Fruit fly (Drosophila melanogaster) whole organism, embryonic: ENCODE data around the gene CG11597.

Experiments
- B-H1 ChIP-seq: fragments of 200-800 bp; sonication (Bioruptor generic); IDR thresholded peaks from 3 replicates; pipeline ENCODE4 v1.3.6; 2022; ENCODE audit warnings: missing biosample characterization, missing genetic modification characterization
- Bdp1 ChIP-seq: fragments of 200-800 bp; sonication (Bioruptor generic); optimal IDR thresholded peaks from 3 replicates; lab custom pipeline; 2016; ENCODE audit warnings: missing biosample characterization, missing genetic modification characterization
- CG10209 ChIP-seq: fragments of 200-800 bp; sonication (Bioruptor generic); optimal IDR thresholded peaks from 3 replicates; lab custom pipeline; 2017; ENCODE audit warnings: missing biosample characterization, mild to moderate bottlenecking, missing genetic modification characterization, missing genetic modification reagents
- CG10321 ChIP-seq: fragments of 200-800 bp; sonication (Bioruptor generic); IDR thresholded peaks from 2 replicates; pipeline ENCODE4 v1.3.6; 2022; ENCODE audit warnings: missing biosample characterization, missing genetic modification characterization
- CG10979 ChIP-seq: fragments of 200-800 bp; sonication (Bioruptor generic); optimal IDR thresholded peaks from 2 replicates; lab custom pipeline; 2018; ENCODE audit warnings: missing biosample characterization, mild to moderate bottlenecking, missing genetic modification characterization, moderate library complexity
- CG12104 ChIP-seq: fragments of 200-800 bp; sonication (Bioruptor generic); optimal IDR thresholded peaks from 3 replicates; lab custom pipeline; 2016; ENCODE audit warnings: missing biosample characterization, missing genetic modification characterization
- CG13624 ChIP-seq: fragments of 200-800 bp; sonication (Bioruptor generic); optimal IDR thresholded peaks from 2 replicates; lab custom pipeline; 2016; ENCODE audit warnings: missing biosample characterization, missing genetic modification characterization
- CG14050 ChIP-seq: fragments of 200-800 bp; sonication (Bioruptor generic); IDR thresholded peaks from 3 replicates; pipeline ENCODE4 v1.3.6; 2022; ENCODE audit warnings: missing biosample characterization, missing genetic modification characterization
- CG14860 ChIP-seq: fragments of 200-800 bp; sonication (Bioruptor generic); IDR thresholded peaks from 3 replicates; pipeline ENCODE4 v1.3.6; 2022; ENCODE audit warnings: missing biosample characterization, missing genetic modification characterization; ENCODE audit not compliant: partially characterized antibody
- CG15479 ChIP-seq: fragments of 200-800 bp; sonication (Bioruptor generic); optimal IDR thresholded peaks from 3 replicates; lab custom pipeline; 2019; ENCODE audit warnings: missing biosample characterization, mild to moderate bottlenecking, missing genetic modification characterization, moderate library complexity
- CG15601 ChIP-seq: fragments of 200-800 bp; sonication (Bioruptor generic); optimal IDR thresholded peaks from 3 replicates; lab custom pipeline; 2019; ENCODE audit warnings: missing biosample characterization, mild to moderate bottlenecking, missing genetic modification characterization, moderate library complexity
- CG16779 ChIP-seq: fragments of 200-800 bp; sonication (Bioruptor generic); IDR thresholded peaks from 2 replicates; pipeline ENCODE4 v1.3.6; 2022; ENCODE audit warnings: missing biosample characterization, missing genetic modification characterization
- CG17359 ChIP-seq: fragments of 200-800 bp; sonication (Bioruptor generic); optimal IDR thresholded peaks from 3 replicates; lab custom pipeline; 2018; ENCODE audit warnings: missing biosample characterization, mild to moderate bottlenecking, missing genetic modification characterization, moderate library complexity
- CG17802 ChIP-seq: fragments of 200-800 bp; sonication (Bioruptor generic); optimal IDR thresholded peaks from 2 replicates; lab custom pipeline; 2018; ENCODE audit warnings: missing biosample characterization, mild to moderate bottlenecking, missing genetic modification characterization, moderate library complexity
- CG17912 ChIP-seq: fragments of 200-800 bp; sonication (Bioruptor generic); optimal IDR thresholded peaks from 2 replicates; lab custom pipeline; 2018; ENCODE audit warnings: missing biosample characterization, mild to moderate bottlenecking, missing genetic modification characterization
- CG1792 ChIP-seq: fragments of 200-800 bp; sonication (Bioruptor generic); optimal IDR thresholded peaks from 2 replicates; lab custom pipeline; 2016; ENCODE audit warnings: missing biosample characterization, missing genetic modification characterization
- CG1832 ChIP-seq: fragments of 200-800 bp; sonication (Bioruptor generic); optimal IDR thresholded peaks from 2 replicates; lab custom pipeline; 2017; ENCODE audit warnings: missing biosample characterization, mild to moderate bottlenecking, missing genetic modification characterization, inconsistent platforms
- CG32772 ChIP-seq: fragments of 200-800 bp; sonication (Bioruptor generic); IDR thresholded peaks from 2 replicates; pipeline ENCODE4 v1.3.6; 2022; ENCODE audit warnings: missing biosample characterization, missing genetic modification characterization
- CG42726 ChIP-seq: fragments of 200-800 bp; sonication (Bioruptor generic); IDR thresholded peaks from 2 replicates; pipeline ENCODE4 v1.3.6; 2022; ENCODE audit warnings: missing biosample characterization, missing genetic modification characterization; ENCODE audit not compliant: partially characterized antibody
- CG4282 ChIP-seq: fragments of 200-800 bp; sonication (Bioruptor generic); optimal IDR thresholded peaks from 2 replicates; lab custom pipeline; 2016; ENCODE audit warnings: missing biosample characterization, missing genetic modification characterization
- CG4617 ChIP-seq: fragments of 200-800 bp; sonication (Bioruptor generic); optimal IDR thresholded peaks from 3 replicates; lab custom pipeline; 2016; ENCODE audit warnings: missing biosample characterization, missing genetic modification characterization, borderline replicate concordance
- CG4707 ChIP-seq: fragments of 200-800 bp; sonication (Bioruptor generic); optimal IDR thresholded peaks from 2 replicates; lab custom pipeline; 2018; ENCODE audit warnings: missing biosample characterization, mild to moderate bottlenecking, missing genetic modification characterization, moderate library complexity
- CG6791 ChIP-seq: fragments of 200-800 bp; sonication (Bioruptor generic); IDR thresholded peaks from 3 replicates; pipeline ENCODE4 v1.3.6; 2022; ENCODE audit warnings: missing biosample characterization, missing genetic modification characterization; ENCODE audit not compliant: partially characterized antibody
- CG7745 ChIP-seq: fragments of 200-800 bp; sonication (Bioruptor generic); optimal IDR thresholded peaks from 2 replicates; lab custom pipeline; 2018; ENCODE audit warnings: missing biosample characterization, mild to moderate bottlenecking, missing genetic modification characterization, moderate library complexity
- CG7839 ChIP-seq: fragments of 200-800 bp; sonication (Bioruptor generic); optimal IDR thresholded peaks from 3 replicates; lab custom pipeline; 2018; ENCODE audit warnings: missing biosample characterization, mild to moderate bottlenecking, missing genetic modification characterization, moderate library complexity
- CG9797 ChIP-seq: fragments of 200-800 bp; sonication (Bioruptor generic); optimal IDR thresholded peaks from 3 replicates; lab custom pipeline; 2018; ENCODE audit warnings: missing biosample characterization, mild to moderate bottlenecking, missing genetic modification characterization
- Dip2 ChIP-seq: fragments of 200-800 bp; sonication (Bioruptor generic); IDR thresholded peaks from 2 replicates; pipeline ENCODE4 v1.3.6; 2022; ENCODE audit warnings: missing biosample characterization, missing genetic modification characterization
- Dip3 ChIP-seq: fragments of 200-800 bp; sonication (Bioruptor generic); optimal IDR thresholded peaks from 3 replicates; lab custom pipeline; 2016; ENCODE audit warnings: missing biosample characterization, missing genetic modification characterization
- GATAe ChIP-seq: fragments of 200-800 bp; sonication (Bioruptor generic); conservative IDR thresholded peaks from 2 replicates; pipeline ENCODE4 v1.3.6; 2022; ENCODE audit warnings: missing biosample characterization, missing genetic modification characterization
- H2.0 ChIP-seq: fragments of 200-800 bp; sonication (Bioruptor generic); IDR thresholded peaks from 2 replicates; pipeline ENCODE4 v1.3.6; 2022; ENCODE audit warnings: missing biosample characterization, missing genetic modification characterization
- HLH54F ChIP-seq: fragments of 200-800 bp; sonication (Bioruptor generic); optimal IDR thresholded peaks from 3 replicates; lab custom pipeline; 2016; ENCODE audit warnings: missing biosample characterization, missing genetic modification characterization
- Hr78 ChIP-seq, 2 experiments: fragments of 200-800 bp in 1 of 2; fragments of >200 bp in 1 of 2; sonication (Bioruptor generic) in 1 of 2; optimal IDR thresholded peaks; 2 replicates each; lab custom pipeline; 2017 to 2019; ENCODE audit warnings: missing biosample characterization in 2 of 2, missing genetic modification characterization in 2 of 2, mild to moderate bottlenecking in 1 of 2, moderate library complexity in 1 of 2
- MBD-R2 ChIP-seq: fragments of 200-800 bp; sonication (Bioruptor generic); IDR thresholded peaks from 2 replicates; pipeline ENCODE4 v1.3.6; 2022; ENCODE audit warnings: missing biosample characterization, missing genetic modification characterization
- MESR4 ChIP-seq: fragments of 200-800 bp; sonication (Bioruptor generic); optimal IDR thresholded peaks from 2 replicates; lab custom pipeline; 2018; ENCODE audit warnings: missing biosample characterization, mild to moderate bottlenecking, missing genetic modification characterization, moderate library complexity
- ase ChIP-seq: fragments of 200-800 bp; sonication (Bioruptor generic); IDR thresholded peaks from 3 replicates; pipeline ENCODE4 v1.3.6; 2022; ENCODE audit warnings: missing biosample characterization, missing genetic modification characterization
- bab2 ChIP-seq: fragments of 200-800 bp; sonication (Bioruptor generic); optimal IDR thresholded peaks from 2 replicates; lab custom pipeline; 2016; ENCODE audit warnings: missing biosample characterization, missing genetic modification characterization
- chm ChIP-seq: fragments of 200-800 bp; sonication (Bioruptor generic); IDR thresholded peaks from 2 replicates; pipeline ENCODE4 v1.3.6; 2022; ENCODE audit warnings: missing biosample characterization, missing genetic modification characterization
- dysf ChIP-seq: fragments of 200-800 bp; sonication (Bioruptor generic); IDR thresholded peaks from 3 replicates; pipeline ENCODE4 v1.3.6; 2022; ENCODE audit warnings: missing biosample characterization, missing genetic modification characterization
- emc ChIP-seq: fragments of 200-800 bp; sonication (Bioruptor generic); optimal IDR thresholded peaks from 2 replicates; lab custom pipeline; 2016; ENCODE audit warnings: missing biosample characterization, missing genetic modification characterization
- hth ChIP-seq: fragments of >200 bp; optimal IDR thresholded peaks from 2 replicates; lab custom pipeline; 2017; ENCODE audit warnings: inconsistent platforms
- ind ChIP-seq: fragments of 200-800 bp; sonication (Bioruptor generic); optimal IDR thresholded peaks from 3 replicates; lab custom pipeline; 2016; ENCODE audit warnings: missing biosample characterization, missing genetic modification characterization
- lola ChIP-seq, 3 experiments: fragments of >200 bp in 2 of 3; fragments of 200-800 bp in 1 of 3; sonication (Bioruptor generic) in 1 of 3; optimal IDR thresholded peaks; 2 replicates each; lab custom pipeline; 2017 to 2019; ENCODE audit warnings: missing biosample characterization in 3 of 3, missing genetic modification characterization in 3 of 3, mild to moderate bottlenecking in 1 of 3, moderate library complexity in 1 of 3
- mirr ChIP-seq: fragments of 200-800 bp; sonication (Bioruptor generic); optimal IDR thresholded peaks from 3 replicates; lab custom pipeline; 2018; ENCODE audit warnings: missing biosample characterization, mild to moderate bottlenecking, missing genetic modification characterization
- mld ChIP-seq: fragments of 200-800 bp; sonication (Bioruptor generic); IDR thresholded peaks from 3 replicates; pipeline ENCODE4 v1.3.6; 2022; ENCODE audit warnings: missing biosample characterization, missing genetic modification characterization; ENCODE audit not compliant: partially characterized antibody
- pita ChIP-seq: fragments of 200-800 bp; sonication (Bioruptor generic); optimal IDR thresholded peaks from 2 replicates; lab custom pipeline; 2017; ENCODE audit warnings: missing biosample characterization, mild to moderate bottlenecking, missing genetic modification characterization
- pum ChIP-seq: fragments of 200-800 bp; sonication (Bioruptor generic); optimal IDR thresholded peaks from 2 replicates; lab custom pipeline; 2016; ENCODE audit warnings: missing biosample characterization, missing genetic modification characterization
- repo ChIP-seq: fragments of 200-800 bp; sonication (Bioruptor generic); optimal IDR thresholded peaks from 2 replicates; lab custom pipeline; 2016; ENCODE audit warnings: missing biosample characterization, missing genetic modification characterization
- sisA ChIP-seq: fragments of 200-800 bp; sonication (Bioruptor generic); IDR thresholded peaks from 2 replicates; pipeline ENCODE4 v1.3.6; 2022; ENCODE audit warnings: missing biosample characterization, missing genetic modification characterization
- so ChIP-seq: fragments of 200-800 bp; sonication (Bioruptor generic); IDR thresholded peaks from 3 replicates; pipeline ENCODE4 v1.3.6; 2022; ENCODE audit warnings: missing biosample characterization, missing genetic modification characterization
- tin ChIP-seq: fragments of 200-800 bp; sonication (Bioruptor generic); optimal IDR thresholded peaks from 3 replicates; lab custom pipeline; 2016; ENCODE audit warnings: missing biosample characterization, missing genetic modification characterization
- trem ChIP-seq: fragments of 200-800 bp; optimal IDR thresholded peaks from 3 replicates; lab custom pipeline; 2019; ENCODE audit warnings: missing biosample characterization, mild to moderate bottlenecking, missing genetic modification characterization, moderate library complexity

Gene CG11597

DNA sequence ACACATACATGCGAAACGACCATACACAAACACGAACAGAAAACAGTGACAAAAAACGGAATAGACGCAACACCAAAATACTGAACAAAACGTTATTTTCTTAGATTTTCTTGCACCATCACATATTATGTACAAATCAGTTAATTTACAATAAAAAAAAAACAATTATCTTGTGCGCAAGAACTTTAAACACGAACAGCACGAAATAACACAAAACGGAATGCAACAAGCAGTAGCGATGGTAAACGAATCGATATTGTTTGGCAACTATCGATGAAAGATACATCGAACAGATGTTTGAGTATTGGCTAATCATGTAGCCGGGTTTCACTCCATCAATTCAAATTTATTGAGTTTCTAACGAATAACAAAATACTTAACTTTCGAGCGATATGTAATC, 32.3 kb downstream of the CG11597 start, which contains the start of gene Pi3K68D (continued):
- TF ChIP-seq CG10321 (GFP tag; lab: Robert Waterston, UW): no peak
- TF ChIP-seq CG13624: peak; percentile 52
- no peak for TF ChIP-seq tin (GFP tag; lab: Kevin White, UChicago)
- no peak for TF ChIP-seq CG32772 (GFP tag; lab: Robert Waterston, UW)
- no peak for TF ChIP-seq ase (GFP tag; lab: Robert Waterston, UW)
- no peak for TF ChIP-seq CG15479 (GFP tag; lab: Kevin White, UChicago)
- no peak for TF ChIP-seq Hr78 (GFP tag; optimal IDR thresholded peaks at IDR 0.05; lab: Kevin White, UChicago)
- TF ChIP-seq pita (GFP tag; lab: Kevin White, UChicago): peak; percentile 81
- TF ChIP-seq Dip2 (GFP tag; lab: Robert Waterston, UW): no peak
- TF ChIP-seq CG14050 (GFP tag; lab: Robert Waterston, UW): no peak
- no peak for TF ChIP-seq CG10209 (GFP tag; lab: Kevin White, UChicago)
- peak; percentile 46 for TF ChIP-seq CG4282 (GFP tag; lab: Kevin White, UChicago)
- TF ChIP-seq sisA (GFP tag; lab: Robert Waterston, UW): no peak
- no peak for TF ChIP-seq CG15601 (tag; lab: Kevin White, UChicago)
- no peak for TF ChIP-seq CG17802
- no peak for TF ChIP-seq CG17359 (tag; lab: Kevin White, UChicago)
- peak; percentile 69 for TF ChIP-seq MESR4 (GFP tag; lab: Kevin White, UChicago)
- no peak for TF ChIP-seq CG16779
- TF ChIP-seq CG9797 (GFP tag; lab: Kevin White, UChicago): peak; percentile 60
- TF ChIP-seq emc: no peak
- TF ChIP-seq Bdp1 (GFP tag; lab: Kevin White, UChicago): no peak
- peak; percentile 92 for TF ChIP-seq CG4617
- TF ChIP-seq CG6791: peak; percentile 94
- TF ChIP-seq H2.0 (GFP tag; lab: Robert Waterston, UW): no peak
- TF ChIP-seq B-H1 (GFP tag; lab: Robert Waterston, UW): no peak
- no peak for TF ChIP-seq so (GFP tag; lab: Robert Waterston, UW)
- no peak for TF ChIP-seq mirr
- TF ChIP-seq CG17912 (GFP tag; lab: Kevin White, UChicago): no peak
- TF ChIP-seq hth: no peak
- peak; percentile 63 for TF ChIP-seq MBD-R2 (GFP tag; lab: Robert Waterston, UW)
- TF ChIP-seq CG42726 (GFP tag; lab: Robert Waterston, UW): peak; percentile 97
- TF ChIP-seq ind: no peak
- no peak for TF ChIP-seq CG4707 (GFP tag; lab: Kevin White, UChicago)
- no peak for TF ChIP-seq dysf
- TF ChIP-seq CG7745 (tag; lab: Kevin White, UChicago): no peak
- TF ChIP-seq mld (GFP tag; lab: Robert Waterston, UW): peak; percentile 76; the same call in 2 of the 3 replicates
- TF ChIP-seq CG1832: no peak
- TF ChIP-seq chm: no peak
- TF ChIP-seq bab2 (GFP tag; lab: Kevin White, UChicago): no peak
- no peak for TF ChIP-seq Dip3 (GFP tag; lab: Kevin White, UChicago)
- no peak for TF ChIP-seq CG12104
- TF ChIP-seq trem (tag; lab: Kevin White, UChicago): peak; percentile 83
- TF ChIP-seq HLH54F (GFP tag; lab: Kevin White, UChicago): peak; percentile 20
- peak; percentile 8 for TF ChIP-seq CG1792
- TF ChIP-seq CG10979 (tag; lab: Kevin White, UChicago): no peak
- no peak for TF ChIP-seq CG7839 (tag; lab: Kevin White, UChicago)
- no peak for TF ChIP-seq GATAe
- no peak for TF ChIP-seq lola (GFP tag; optimal IDR thresholded peaks at IDR 0.05; lab: Kevin White, UChicago)
- TF ChIP-seq CG14860 (GFP tag; lab: Robert Waterston, UW): peak; percentile 83
- no peak for TF ChIP-seq pum (GFP tag; lab: Kevin White, UChicago)
- TF ChIP-seq repo (GFP tag; lab: Kevin White, UChicago): no peak
